Worm (Caenorhabditis elegans): ENCODE data around the gene Y39B6A.13.

DNA sequence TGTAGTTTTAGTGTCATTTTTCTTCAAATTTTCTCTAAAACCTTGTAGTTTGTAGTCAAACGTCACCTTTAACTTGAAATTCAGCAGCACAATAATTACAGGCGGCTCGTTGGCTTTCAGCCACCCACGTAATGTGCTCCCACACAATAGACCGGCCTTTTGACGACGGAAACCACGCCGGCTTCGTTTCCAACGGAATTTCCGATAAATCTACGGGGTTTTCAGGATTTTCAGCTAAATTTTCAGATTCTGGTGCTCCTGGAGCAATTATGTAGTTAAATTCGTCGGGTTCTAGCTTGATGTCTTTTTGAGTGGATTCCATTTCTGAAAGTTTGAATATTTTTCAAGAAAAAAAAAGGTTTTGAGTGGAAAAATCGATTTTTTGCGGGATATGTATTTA is 5.4 kb upstream of the Y39B6A.13 start, which contains the start of gene bed-1:
- TF ChIP-seq ama-1 (optimal IDR thresholded peaks at IDR 0.05) (no peak), elt-2 (tag; optimal IDR thresholded peaks at IDR 0.05) (no peak), fkh-10 (GFP tag; optimal IDR thresholded peaks at IDR 0.05) (no peak), mec-3 (tag; optimal IDR thresholded peaks at IDR 0.05; ENCODE audit: borderline replicate concordance) (no peak), nhr-11 (tag; optimal IDR thresholded peaks at IDR 0.05) (no peak), unc-3 (GFP tag; conservative IDR thresholded peaks at IDR 0.05) (no peak), unc-3 (tag; optimal IDR thresholded peaks at IDR 0.05) (no peak), tbx-7 (tag; optimal IDR thresholded peaks at IDR 0.05) (no peak)
